Fruit fly (Drosophila melanogaster) whole organism, embryonic: ENCODE results near the gene CG7029.

Experiments
- Awh ChIP-seq: fragments of 200-800 bp; sonication (Bioruptor generic); IDR thresholded peaks from 2 replicates; pipeline ENCODE4, ENCODE4 v1.3.6; 2022; ENCODE audit warnings: missing biosample characterization, missing genetic modification characterization
- CG10462 ChIP-seq: fragments of 200-800 bp; sonication (Bioruptor generic); optimal IDR thresholded peaks from 2 replicates; lab custom pipeline; 2016; ENCODE audit warnings: missing biosample characterization, missing genetic modification characterization
- CG11695 ChIP-seq: fragments of 200-800 bp; sonication (Bioruptor generic); IDR thresholded peaks from 3 replicates; pipeline ENCODE4 v1.3.6; 2022; ENCODE audit warnings: missing biosample characterization, missing genetic modification characterization
- CG11723 ChIP-seq: fragments of 200-800 bp; sonication (Bioruptor generic); optimal IDR thresholded peaks from 2 replicates; lab custom pipeline; 2017; ENCODE audit warnings: missing biosample characterization, mild to moderate bottlenecking, missing genetic modification characterization
- CG12071 ChIP-seq: fragments of 200-800 bp; sonication (Bioruptor generic); optimal IDR thresholded peaks from 3 replicates; lab custom pipeline; 2018; ENCODE audit warnings: missing biosample characterization, mild to moderate bottlenecking, missing genetic modification characterization
- CG12104 ChIP-seq: fragments of 200-800 bp; sonication (Bioruptor generic); optimal IDR thresholded peaks from 3 replicates; lab custom pipeline; 2016; ENCODE audit warnings: missing biosample characterization, missing genetic modification characterization
- CG12155 ChIP-seq: fragments of 200-800 bp; sonication (Bioruptor generic); optimal IDR thresholded peaks from 3 replicates; lab custom pipeline; 2016; ENCODE audit warnings: missing biosample characterization, missing genetic modification characterization
- CG12659 ChIP-seq: fragments of 200-800 bp; sonication (Bioruptor generic); optimal IDR thresholded peaks from 3 replicates; lab custom pipeline; 2017; ENCODE audit warnings: mild to moderate bottlenecking, missing biosample characterization, missing genetic modification reagents, missing genetic modification characterization
- CG12769 ChIP-seq: fragments of 200-800 bp; sonication (Bioruptor generic); optimal IDR thresholded peaks from 2 replicates; lab custom pipeline; 2019; ENCODE audit warnings: missing biosample characterization, mild to moderate bottlenecking, missing genetic modification characterization, moderate library complexity
- CG17612 ChIP-seq: fragments of 200-800 bp; sonication (Bioruptor generic); IDR thresholded peaks from 2 replicates; pipeline ENCODE4 v1.3.6; 2022; ENCODE audit warnings: missing biosample characterization, missing genetic modification characterization
- CG18619 ChIP-seq: fragments of 200-800 bp; sonication (Bioruptor generic); optimal IDR thresholded peaks from 3 replicates; lab custom pipeline; 2017; ENCODE audit warnings: missing biosample characterization, mild to moderate bottlenecking, missing genetic modification characterization
- CG2678 ChIP-seq: fragments of 200-800 bp; sonication (Bioruptor generic); optimal IDR thresholded peaks from 3 replicates; lab custom pipeline; 2019; ENCODE audit warnings: missing biosample characterization, mild to moderate bottlenecking, missing genetic modification characterization, moderate library complexity
- CG2875 ChIP-seq: fragments of 200-800 bp; sonication (Bioruptor generic); optimal IDR thresholded peaks from 2 replicates; lab custom pipeline; 2017; ENCODE audit warnings: missing biosample characterization, mild to moderate bottlenecking, missing genetic modification characterization, missing genetic modification reagents
- CG32767 ChIP-seq: fragments of 200-800 bp; sonication (Bioruptor generic); IDR thresholded peaks from 2 replicates; pipeline ENCODE4 v1.3.6; 2022; ENCODE audit warnings: missing biosample characterization, missing genetic modification characterization
- CG3281 ChIP-seq: fragments of 200-800 bp; sonication (Bioruptor generic); optimal IDR thresholded peaks from 3 replicates; lab custom pipeline; 2017; ENCODE audit warnings: missing biosample characterization, mild to moderate bottlenecking, missing genetic modification characterization
- CG3407 ChIP-seq: fragments of 200-800 bp; sonication (Bioruptor generic); optimal IDR thresholded peaks from 2 replicates; lab custom pipeline; 2018; ENCODE audit warnings: missing biosample characterization, mild to moderate bottlenecking, missing genetic modification characterization
- CG3847 ChIP-seq: fragments of 200-800 bp; sonication (Bioruptor generic); IDR thresholded peaks from 2 replicates; pipeline ENCODE4 v1.3.6; 2022; ENCODE audit warnings: missing biosample characterization, missing genetic modification characterization
- CG7271 ChIP-seq: fragments of 200-800 bp; sonication (Bioruptor generic); optimal IDR thresholded peaks from 2 replicates; lab custom pipeline; 2018; ENCODE audit warnings: missing biosample characterization, mild to moderate bottlenecking, missing genetic modification characterization, moderate library complexity
- CG8281 ChIP-seq: fragments of 200-800 bp; sonication (Bioruptor generic); optimal IDR thresholded peaks from 2 replicates; lab custom pipeline; 2018; ENCODE audit warnings: missing biosample characterization, mild to moderate bottlenecking, missing genetic modification characterization, moderate library complexity
- Dbx ChIP-seq: fragments of 200-800 bp; sonication (Bioruptor generic); IDR thresholded peaks from 3 replicates; pipeline ENCODE4 v1.3.6; 2022; ENCODE audit warnings: missing biosample characterization, missing genetic modification characterization
- Dll ChIP-seq: fragments of 200-800 bp; sonication (Bioruptor generic); IDR thresholded peaks from 4 replicates; pipeline ENCODE4 v1.3.6; 2022; ENCODE audit warnings: missing biosample characterization, missing genetic modification characterization; ENCODE audit not compliant: partially characterized antibody
- ERR ChIP-seq: fragments of 200-800 bp; sonication (Bioruptor generic); optimal IDR thresholded peaks from 2 replicates; lab custom pipeline; 2016; ENCODE audit warnings: missing biosample characterization, missing genetic modification characterization
- Fer3 ChIP-seq: fragments of 200-800 bp; sonication (Bioruptor generic); optimal IDR thresholded peaks from 2 replicates; lab custom pipeline; 2018; ENCODE audit warnings: missing biosample characterization, mild to moderate bottlenecking, missing genetic modification characterization, moderate library complexity
- Hr3 ChIP-seq: fragments of 200-800 bp; sonication (Bioruptor generic); optimal IDR thresholded peaks from 3 replicates; lab custom pipeline; 2016; ENCODE audit warnings: missing biosample characterization, missing genetic modification characterization
- Meics ChIP-seq: fragments of 200-800 bp; sonication (Bioruptor generic); optimal IDR thresholded peaks from 2 replicates; lab custom pipeline; 2017; ENCODE audit warnings: missing biosample characterization, mild to moderate bottlenecking, missing genetic modification characterization
- Mes4 ChIP-seq: fragments of 200-800 bp; sonication (Bioruptor generic); optimal IDR thresholded peaks from 2 replicates; lab custom pipeline; 2016; ENCODE audit warnings: missing biosample characterization, missing genetic modification characterization
- ab ChIP-seq: fragments of 200-800 bp; sonication (Bioruptor generic); optimal IDR thresholded peaks from 2 replicates; lab custom pipeline; 2016; ENCODE audit warnings: missing biosample characterization, missing genetic modification characterization
- amos ChIP-seq: fragments of 200-800 bp; sonication (Bioruptor generic); IDR thresholded peaks from 2 replicates; pipeline ENCODE4 v1.3.6; 2022; ENCODE audit warnings: missing biosample characterization, missing genetic modification characterization; ENCODE audit not compliant: partially characterized antibody
- bab2 ChIP-seq: fragments of 200-800 bp; sonication (Bioruptor generic); optimal IDR thresholded peaks from 2 replicates; lab custom pipeline; 2016; ENCODE audit warnings: missing biosample characterization, missing genetic modification characterization
- cad ChIP-seq: fragments of >200 bp; optimal IDR thresholded peaks from 2 replicates; lab custom pipeline; 2017; ENCODE audit warnings: missing biosample characterization, missing genetic modification characterization
- cg ChIP-seq: fragments of 200-800 bp; sonication (Bioruptor generic); optimal IDR thresholded peaks from 3 replicates; lab custom pipeline; 2019; ENCODE audit warnings: missing biosample characterization, mild to moderate bottlenecking, missing genetic modification characterization, moderate library complexity
- crc ChIP-seq: fragments of 200-800 bp; sonication (Bioruptor generic); optimal IDR thresholded peaks from 2 replicates; lab custom pipeline; 2016; ENCODE audit warnings: missing biosample characterization, missing genetic modification characterization
- crp ChIP-seq, 2 experiments: fragments of 200-800 bp; sonication (Bioruptor generic); optimal IDR thresholded peaks; 2 replicates in 1 of 2; 3 replicates in 1 of 2; lab custom pipeline; 2017; ENCODE audit warnings: missing biosample characterization in 2 of 2, missing genetic modification characterization in 2 of 2, mild to moderate bottlenecking in 1 of 2, moderate library complexity in 1 of 2
- dan ChIP-seq: fragments of 200-800 bp; sonication (Bioruptor generic); IDR thresholded peaks from 2 replicates; pipeline ENCODE4 v1.3.6; 2022; ENCODE audit warnings: missing biosample characterization, missing genetic modification characterization
- hb ChIP-seq: fragments of 200-800 bp; sonication (Bioruptor generic); IDR thresholded peaks from 3 replicates; pipeline ENCODE4 v1.3.6; 2022; ENCODE audit warnings: missing biosample characterization, missing genetic modification characterization; ENCODE audit not compliant: partially characterized antibody
- her ChIP-seq: fragments of 200-800 bp; sonication (Bioruptor generic); optimal IDR thresholded peaks from 2 replicates; lab custom pipeline; 2016; ENCODE audit warnings: missing biosample characterization, missing genetic modification characterization
- kah ChIP-seq: fragments of 200-800 bp; sonication (Bioruptor generic); optimal IDR thresholded peaks from 2 replicates; lab custom pipeline; 2018; ENCODE audit warnings: missing biosample characterization, mild to moderate bottlenecking, missing genetic modification characterization
- lola ChIP-seq, 3 experiments: fragments of >200 bp in 2 of 3; fragments of 200-800 bp in 1 of 3; sonication (Bioruptor generic) in 1 of 3; optimal IDR thresholded peaks; 2 replicates each; lab custom pipeline; 2017 to 2019; ENCODE audit warnings: missing biosample characterization in 3 of 3, missing genetic modification characterization in 3 of 3, mild to moderate bottlenecking in 1 of 3, moderate library complexity in 1 of 3
- mirr ChIP-seq: fragments of 200-800 bp; sonication (Bioruptor generic); optimal IDR thresholded peaks from 3 replicates; lab custom pipeline; 2018; ENCODE audit warnings: missing biosample characterization, mild to moderate bottlenecking, missing genetic modification characterization
- mld ChIP-seq: fragments of 200-800 bp; sonication (Bioruptor generic); IDR thresholded peaks from 3 replicates; pipeline ENCODE4 v1.3.6; 2022; ENCODE audit warnings: missing biosample characterization, missing genetic modification characterization; ENCODE audit not compliant: partially characterized antibody
- p53 ChIP-seq: fragments of 200-800 bp; sonication (Bioruptor generic); optimal IDR thresholded peaks from 2 replicates; lab custom pipeline; 2016; ENCODE audit warnings: missing biosample characterization, missing genetic modification characterization
- pum ChIP-seq: fragments of 200-800 bp; sonication (Bioruptor generic); optimal IDR thresholded peaks from 2 replicates; lab custom pipeline; 2016; ENCODE audit warnings: missing biosample characterization, missing genetic modification characterization
- repo ChIP-seq: fragments of 200-800 bp; sonication (Bioruptor generic); optimal IDR thresholded peaks from 2 replicates; lab custom pipeline; 2016; ENCODE audit warnings: missing biosample characterization, missing genetic modification characterization
- stc ChIP-seq: fragments of 200-800 bp; sonication (Bioruptor generic); IDR thresholded peaks from 2 replicates; pipeline ENCODE4 v1.3.6; 2022; ENCODE audit warnings: missing biosample characterization, missing genetic modification characterization
- tap ChIP-seq: fragments of 200-800 bp; optimal IDR thresholded peaks from 3 replicates; lab custom pipeline; 2019; ENCODE audit warnings: missing biosample characterization, mild to moderate bottlenecking, missing genetic modification characterization, moderate library complexity
- tup ChIP-seq: fragments of 200-800 bp; sonication (Bioruptor generic); optimal IDR thresholded peaks from 2 replicates; lab custom pipeline; 2016; ENCODE audit warnings: missing biosample characterization, mild to moderate bottlenecking, missing genetic modification characterization, moderate library complexity

CG7029 gene

dm6 chr3R:22753600-22753894, 2.8 kb downstream of the CG7029 start (continued):
- TF ChIP-seq CG10462 (GFP tag; lab: Kevin White, UChicago) = no peak
- no peak for TF ChIP-seq CG8281 (tag; lab: Kevin White, UChicago)
- TF ChIP-seq CG12071 (GFP tag; lab: Kevin White, UChicago) = peak; percentile 27
- TF ChIP-seq CG2875 (GFP tag; lab: Kevin White, UChicago) = no peak
- TF ChIP-seq cad = no peak
- no peak for TF ChIP-seq CG3281
- 0 out of 3 replicates have a peak, but pooled peaks have one; percentile 7 for TF ChIP-seq Dbx (GFP tag; lab: Robert Waterston, UW)

dm6 chr3R:22753895-22754774, 3.4 kb downstream of the CG7029 start:
- TF ChIP-seq tup (GFP tag; lab: Kevin White, UChicago) (no peak), CG12104 (peak; percentile 59), CG11695 (GFP tag; lab: Robert Waterston, UW) (no peak), mirr (GFP tag; lab: Kevin White, UChicago) (peak; percentile 48), p53 (no peak), CG12769 (peak; percentile 35), CG3847 (peak; percentile 41; the same call in 1 of the 2 replicates), CG11723 (GFP tag; lab: Kevin White, UChicago) (peak; percentile 46), cg (GFP tag; lab: Kevin White, UChicago) (peak; percentile 18), ab (no peak), bab2 (GFP tag; lab: Kevin White, UChicago) (peak; percentile 35), CG7271 (tag; lab: Kevin White, UChicago) (no peak), CG18619 (GFP tag; lab: Kevin White, UChicago) (peak; percentile 76), stc (peak; percentile 10; the same call in 1 of the 2 replicates), ERR (GFP tag; lab: Kevin White, UChicago) (no peak), lola (GFP tag; optimal IDR thresholded peaks at IDR 0.05; lab: Kevin White, UChicago) (peak in 1 of 3 experiments; percentile 47), Meics (GFP tag; lab: Kevin White, UChicago) (peak; percentile 77), Hr3 (GFP tag; lab: Kevin White, UChicago) (peak; percentile 60), crp (GFP tag; optimal IDR thresholded peaks at IDR 0.05; lab: Kevin White, UChicago) (peak in 1 of 2 experiments; percentile 1), Dll (GFP tag; lab: Robert Waterston, UW) (no peak), kah (GFP tag; lab: Kevin White, UChicago) (peak; percentile 33), Fer3 (tag; lab: Kevin White, UChicago) (peak; percentile 18), tap (tag; lab: Kevin White, UChicago) (peak; percentile 50), CG12155 (peak; percentile 36), repo (GFP tag; lab: Kevin White, UChicago) (peak; percentile 26), Awh (GFP tag; lab: Robert Waterston, UW) (0 out of 2 replicates have a peak, but pooled peaks have one; percentile 20), mld (GFP tag; lab: Robert Waterston, UW) (no peak), CG3407 (GFP tag; lab: Kevin White, UChicago) (peak; percentile 46), CG12659 (peak; percentile 74), CG2875 (GFP tag; lab: Kevin White, UChicago) (no peak), CG17612 (GFP tag; lab: Robert Waterston, UW) (0 out of 2 replicates have a peak, but pooled peaks have one; percentile 44), her (GFP tag; lab: Kevin White, UChicago) (peak; percentile 27), crc (GFP tag; lab: Kevin White, UChicago) (peak; percentile 48), hb (GFP tag; lab: Robert Waterston, UW) (no peak), pum (GFP tag; lab: Kevin White, UChicago) (peak; percentile 41), Mes4 (peak; percentile 13), CG2678 (tag; lab: Kevin White, UChicago) (peak; percentile 81), dan (no peak), CG32767 (GFP tag; lab: Robert Waterston, UW) (peak; percentile 70; the same call in 1 of the 2 replicates), amos (GFP tag; lab: Robert Waterston, UW) (no peak; the same call in 1 of the 2 replicates)
